Worm (Caenorhabditis elegans) whole organism, L4 larva: ENCODE measurements around the gene C02F5.2.

Source experiments
- F44E2.7 ChIP-seq: fragments of 200-800 bp; sonication (Bioruptor generic); IDR thresholded peaks from 2 replicates; pipeline ENCODE4 v2.1.2; 2022; ENCODE audit warnings: missing genetic modification characterization, missing compliant biosample characterization
- T20F7.1 ChIP-seq: fragments of 200-800 bp; sonication (Bioruptor generic); optimal IDR thresholded peaks from 2 replicates; lab custom pipeline; 2018; ENCODE audit warnings: mild to moderate bottlenecking, missing genetic modification characterization, missing compliant biosample characterization
- aha-1 ChIP-seq: fragments of 150-350 bp; peaks from one replicate; lab custom pipeline; 2014; ENCODE audit warnings: missing biosample characterization, missing genetic modification characterization
- ceh-44 ChIP-seq: fragments of 200-800 bp; sonication (Bioruptor generic); IDR thresholded peaks from 2 replicates; pipeline ENCODE4 v1.3.6; 2022; ENCODE audit warnings: missing genetic modification reagents, missing genetic modification characterization, missing compliant biosample characterization
- ctbp-1 ChIP-seq: fragments of 200-800 bp; sonication (Bioruptor generic); IDR thresholded peaks from 2 replicates; pipeline ENCODE4 v1.3.6; 2022; ENCODE audit warnings: missing genetic modification reagents, missing genetic modification characterization, missing compliant biosample characterization
- daf-16 ChIP-seq, 3 experiments: sonication (generic microtip); optimal IDR thresholded peaks; 2 replicates each; lab custom pipeline; 2016 to 2017; ENCODE audit warnings: missing genetic modification characterization in 3 of 3, missing genetic modification reagents in 3 of 3, mild to moderate bottlenecking in 2 of 3, missing compliant biosample characterization in 2 of 3, missing biosample characterization in 1 of 3, moderate library complexity in 1 of 3
- dve-1 ChIP-seq: sonication (generic microtip); optimal IDR thresholded peaks from 2 replicates; lab custom pipeline; 2017; ENCODE audit warnings: antibody characterized with exemption, mild to moderate bottlenecking, missing genetic modification characterization, missing compliant biosample characterization; ENCODE audit not compliant: insufficient read depth
- hlh-11 ChIP-seq: fragments of 200-800 bp; sonication (Bioruptor generic); optimal IDR thresholded peaks from 2 replicates; lab custom pipeline; 2018; ENCODE audit warnings: mild to moderate bottlenecking, missing genetic modification characterization, missing compliant biosample characterization
- lim-7 ChIP-seq: fragments of 200-800 bp; sonication (Bioruptor generic); IDR thresholded peaks from 2 replicates; pipeline ENCODE4 v1.3.6; 2022; ENCODE audit warnings: missing genetic modification characterization, missing compliant biosample characterization
- lin-15B ChIP-seq: fragments of 150-350 bp; sonication (generic microtip); optimal IDR thresholded peaks from 3 replicates; lab custom pipeline; 2014; ENCODE audit warnings: missing biosample characterization, missing genetic modification characterization
- nhr-76 ChIP-seq: fragments of 150-350 bp; optimal IDR thresholded peaks from 2 replicates; lab custom pipeline; 2014; ENCODE audit warnings: missing biosample characterization, missing genetic modification characterization
- nhr-77 ChIP-seq: fragments of 150-350 bp; optimal IDR thresholded peaks from 2 replicates; lab custom pipeline; 2014; ENCODE audit warnings: missing biosample characterization, missing genetic modification characterization
- php-3 ChIP-seq: fragments of 200-800 bp; sonication (Bioruptor generic); IDR thresholded peaks from 2 replicates; pipeline ENCODE4 v1.3.6; 2022; ENCODE audit warnings: missing genetic modification reagents, missing genetic modification characterization, missing compliant biosample characterization
- pqm-1 ChIP-seq: sonication (generic microtip); optimal IDR thresholded peaks from 2 replicates; lab custom pipeline; 2017; ENCODE audit warnings: missing biosample characterization, missing genetic modification characterization
- unc-62 ChIP-seq, 3 experiments: fragments of 150-350 bp in 1 of 3; sonication (generic microtip); optimal IDR thresholded peaks in 2 of 3; peaks in 1 of 3; 1 replicate in 1 of 3; 2 replicates in 2 of 3; lab custom pipeline; 2014 to 2017; ENCODE audit warnings: missing biosample characterization in 3 of 3, missing genetic modification characterization in 3 of 3, missing genetic modification reagents in 3 of 3, missing genotype in 1 of 3
- zip-2 ChIP-seq: fragments of 150-350 bp; optimal IDR thresholded peaks from 2 replicates; lab custom pipeline; 2014; ENCODE audit warnings: missing biosample characterization, missing genetic modification characterization

The C02F5.2 gene

DNA sequence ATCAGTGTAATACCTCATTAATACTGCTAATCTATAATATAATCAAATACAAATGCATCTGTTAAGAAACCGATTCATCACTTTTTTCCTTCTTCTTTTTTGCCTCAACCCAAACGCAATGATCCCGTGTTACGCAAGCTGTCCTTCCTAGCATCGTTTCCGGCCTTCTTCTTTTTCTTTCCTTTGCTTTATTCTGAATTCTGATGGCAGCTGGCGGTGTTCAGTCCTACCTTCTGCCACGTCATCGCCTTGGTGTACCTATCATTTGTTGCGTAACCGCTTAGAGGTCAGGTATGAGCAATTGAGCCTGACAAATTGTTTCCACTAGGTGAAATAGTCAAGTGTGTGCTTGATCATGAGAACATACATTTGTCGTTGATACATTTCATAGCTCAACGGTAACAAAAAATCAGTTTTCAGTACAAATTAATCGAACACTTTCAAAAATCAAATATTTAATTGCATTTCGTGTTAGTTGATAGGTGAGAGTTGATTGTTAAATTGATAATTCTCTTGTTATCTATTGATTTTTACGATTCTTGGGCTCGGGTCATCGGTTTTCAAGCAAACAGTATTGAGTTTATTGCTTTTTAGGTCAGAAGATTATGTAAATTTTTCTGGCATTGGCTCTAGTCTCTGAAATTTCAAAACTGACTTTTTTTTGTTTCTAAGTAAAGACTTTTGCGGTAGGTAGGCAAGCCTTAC lies 48.9 kb downstream of the C02F5.2 start:
- TF ChIP-seq php-3 (GFP tag; lab: Robert Waterston, UW): peak; percentile 58; the same call in 1 of the 2 replicates
- peak in 1 of 2 experiments; percentile 54 for TF ChIP-seq unc-62 (GFP tag; optimal IDR thresholded peaks at IDR 0.05 in 1 of 2; lab: Kevin White, UChicago)
- no peak for TF ChIP-seq unc-62 (tag; optimal IDR thresholded peaks at IDR 0.05; lab: Kevin White, UChicago)
- TF ChIP-seq aha-1 (tag; lab: Kevin White, UChicago): peak; percentile 88
- TF ChIP-seq hlh-11 (tag; lab: Kevin White, UChicago): peak; percentile 1
- TF ChIP-seq daf-16 (GFP tag; optimal IDR thresholded peaks at IDR 0.05; lab: Kevin White, UChicago): no peak
- TF ChIP-seq daf-16 (tag; optimal IDR thresholded peaks at IDR 0.05; lab: Kevin White, UChicago): peak; percentile 36
- TF ChIP-seq F44E2.7 (GFP tag; lab: Robert Waterston, UW): no peak

DNA sequence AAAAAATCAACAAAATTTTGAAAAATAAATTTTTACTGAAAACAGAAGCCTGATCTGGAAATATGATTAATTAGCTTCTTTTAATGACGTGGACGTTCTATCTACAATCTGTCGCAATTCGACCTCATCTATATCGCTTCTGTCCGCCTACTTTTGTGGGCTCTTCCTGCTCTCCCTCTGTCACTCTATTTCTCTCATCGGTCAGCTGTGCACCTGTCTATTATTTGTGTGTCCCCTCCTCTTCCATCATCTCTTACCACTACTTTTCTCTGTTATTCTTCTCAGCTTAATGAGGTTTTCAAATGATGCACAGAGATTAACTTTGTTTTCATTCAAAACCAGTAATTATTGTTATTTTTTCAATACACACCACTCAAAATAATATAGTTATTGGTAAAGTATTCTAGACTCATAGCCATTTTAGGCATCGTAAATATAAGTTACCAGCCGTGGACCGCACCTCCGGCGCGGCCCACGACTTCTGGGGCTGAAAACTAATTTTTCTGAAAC lies 49.7 kb downstream of the C02F5.2 start:
- TF ChIP-seq hlh-11 (tag; lab: Kevin White, UChicago) (no peak), lin-15B (no peak), zip-2 (no peak)
- TF ChIP-seq, all 104 proteins: peak for 0

ce11 chrIII:8299734-8300133 lies 50.3 kb downstream of the C02F5.2 start:
- TF ChIP-seq pqm-1 (tag; lab: Kevin White, UChicago) (peak; percentile 67), nhr-76 (no peak), lim-7 (GFP tag; lab: Robert Waterston, UW) (no peak), ctbp-1 (no peak), aha-1 (tag; lab: Kevin White, UChicago) (peak; percentile 52), dve-1 (tag; lab: Kevin White, UChicago) (peak; percentile 50), ceh-44 (GFP tag; lab: Robert Waterston, UW) (no peak), php-3 (GFP tag; lab: Robert Waterston, UW) (0 out of 2 replicates have a peak, but pooled peaks have one; percentile 43), T20F7.1 (peak; percentile 8), nhr-77 (tag; lab: Kevin White, UChicago) (peak; percentile 14), daf-16 (GFP tag; optimal IDR thresholded peaks at IDR 0.05; lab: Kevin White, UChicago) (no peak), daf-16 (tag; optimal IDR thresholded peaks at IDR 0.05; lab: Kevin White, UChicago) (peak; percentile 62)
